Fruit fly (Drosophila melanogaster): ENCODE results near the gene REPTOR.

The REPTOR gene

DNA sequence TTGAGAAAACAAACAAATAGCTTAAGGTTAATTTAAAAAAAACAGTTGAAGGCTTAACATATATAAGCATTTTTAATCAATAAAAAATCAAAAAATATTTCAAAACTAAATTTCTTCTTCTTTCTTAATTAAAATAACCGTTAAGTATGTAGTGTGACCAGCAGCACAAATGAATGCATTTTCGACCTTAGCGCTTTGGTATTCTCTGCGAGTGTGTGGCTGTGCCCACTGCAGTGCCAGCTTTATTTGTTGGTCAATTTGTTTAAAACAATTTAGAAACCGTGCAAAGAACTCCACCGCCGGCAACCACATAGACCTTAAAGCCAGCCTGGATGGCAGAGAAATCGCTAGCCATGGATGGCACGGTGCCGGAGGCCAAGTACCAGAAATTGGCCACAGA is 54.8 kb downstream of the REPTOR start, which contains the start of gene CG6607 (continued):
- TF ChIP-seq Ets65A (GFP tag): no peak
- peak; percentile 43; the same call in 1 of the 4 replicates for TF ChIP-seq chinmo (GFP tag; IDR thresholded peaks at IDR 0.05; ENCODE audit: partially characterized antibody)
- peak; percentile 70 for TF ChIP-seq Med (GFP tag)
- peak; percentile 93 for TF ChIP-seq CG17385 (GFP tag; optimal IDR thresholded peaks at IDR 0.05)
- no peak for TF ChIP-seq Fer3 (tag; optimal IDR thresholded peaks at IDR 0.05)
- no peak for TF ChIP-seq h (optimal IDR thresholded peaks at IDR 0.05)
- TF ChIP-seq Side (GFP tag; optimal IDR thresholded peaks at IDR 0.05): no peak
- no peak for TF ChIP-seq CG8478 (optimal IDR thresholded peaks at IDR 0.05)
- TF ChIP-seq shn (GFP tag; optimal IDR thresholded peaks at IDR 0.05): no peak
- TF ChIP-seq vfl (GFP tag; optimal IDR thresholded peaks at IDR 0.05): no peak
- TF ChIP-seq Camta (GFP tag; optimal IDR thresholded peaks at IDR 0.05): no peak
- no peak for TF ChIP-seq MTF-1 (GFP tag; optimal IDR thresholded peaks at IDR 0.05; ENCODE audit: borderline replicate concordance)
- no peak for TF ChIP-seq CG32767 (GFP tag; IDR thresholded peaks at IDR 0.05)
- peak; percentile 41; the same call in 1 of the 2 replicates for TF ChIP-seq hbn (GFP tag; IDR thresholded peaks at IDR 0.05; ENCODE audit: partially characterized antibody)
- TF ChIP-seq CG12155 (GFP tag; optimal IDR thresholded peaks at IDR 0.05): no peak
- TF ChIP-seq CG4617 (GFP tag; optimal IDR thresholded peaks at IDR 0.05; ENCODE audit: borderline replicate concordance): peak; percentile 72
- no peak for TF ChIP-seq CG18619 (GFP tag; optimal IDR thresholded peaks at IDR 0.05)
- TF ChIP-seq cad (GFP tag; optimal IDR thresholded peaks at IDR 0.05): no peak
- TF ChIP-seq ftz-f1 (GFP tag; optimal IDR thresholded peaks at IDR 0.05): peak; percentile 5
- no peak for TF ChIP-seq Hr78 (GFP tag; optimal IDR thresholded peaks at IDR 0.05)
- no peak for TF ChIP-seq CG13296 (GFP tag; optimal IDR thresholded peaks at IDR 0.05)
- TF ChIP-seq CG14710 (tag; optimal IDR thresholded peaks at IDR 0.05): peak; percentile 24
- peak; percentile 62 for TF ChIP-seq E2f2 (GFP tag; IDR thresholded peaks at IDR 0.05)
- TF ChIP-seq CG6791 (GFP tag; IDR thresholded peaks at IDR 0.05; ENCODE audit: partially characterized antibody): 0 out of 3 replicates have a peak, but pooled peaks have one; percentile 40
- TF ChIP-seq CG14667 (GFP tag; IDR thresholded peaks at IDR 0.05): no peak
- TF ChIP-seq nerfin-2 (GFP tag; IDR thresholded peaks at IDR 0.05; ENCODE audit: partially characterized antibody): no peak
- TF ChIP-seq CG8924 (tag; optimal IDR thresholded peaks at IDR 0.05): peak; percentile 66
- TF ChIP-seq row (GFP tag; IDR thresholded peaks at IDR 0.05): no peak; the same call in 2 of the 3 replicates
- TF ChIP-seq Lpt (GFP tag; optimal IDR thresholded peaks at IDR 0.05): no peak
- no peak for TF ChIP-seq lmd (GFP tag; IDR thresholded peaks at IDR 0.05)
- TF ChIP-seq CG11456 (GFP tag; IDR thresholded peaks at IDR 0.05): no peak
- no peak for TF ChIP-seq Dfd (GFP tag; optimal IDR thresholded peaks at IDR 0.05)
- TF ChIP-seq CG7271 (tag; optimal IDR thresholded peaks at IDR 0.05): no peak
- TF ChIP-seq CG13123 (GFP tag; optimal IDR thresholded peaks at IDR 0.05): no peak
- no peak for TF ChIP-seq kni (GFP tag; optimal IDR thresholded peaks at IDR 0.05)
- no peak for TF ChIP-seq CG12071 (GFP tag; optimal IDR thresholded peaks at IDR 0.05)
- TF ChIP-seq hkb (optimal IDR thresholded peaks at IDR 0.05): no peak
- no peak for TF ChIP-seq hkb (GFP tag; IDR thresholded peaks at IDR 0.05)
- no peak for TF ChIP-seq maf-S (GFP tag; optimal IDR thresholded peaks at IDR 0.05)
- peak; percentile 59 for TF ChIP-seq Dp (GFP tag; optimal IDR thresholded peaks at IDR 0.05)
- no peak for TF ChIP-seq CG14050 (GFP tag; IDR thresholded peaks at IDR 0.05)
- no peak for TF ChIP-seq CG10959 (GFP tag; IDR thresholded peaks at IDR 0.05)
- TF ChIP-seq lov (optimal IDR thresholded peaks at IDR 0.05): no peak
- TF ChIP-seq lov (GFP tag; IDR thresholded peaks at IDR 0.05): no peak
- peak; percentile 43; the same call in 1 of the 2 replicates for TF ChIP-seq amos (GFP tag; IDR thresholded peaks at IDR 0.05; ENCODE audit: partially characterized antibody)
- no peak for TF ChIP-seq CG4360 (GFP tag; IDR thresholded peaks at IDR 0.05)
- TF ChIP-seq Dek (tag; optimal IDR thresholded peaks at IDR 0.05): no peak
- no peak for TF ChIP-seq Xbp1 (GFP tag; optimal IDR thresholded peaks at IDR 0.05)
- TF ChIP-seq esg (GFP tag; conservative IDR thresholded peaks at IDR 0.05): no peak
- no peak for TF ChIP-seq Doc3 (GFP tag; IDR thresholded peaks at IDR 0.05; ENCODE audit: partially characterized antibody)
- no peak for TF ChIP-seq CG15269 (tag; optimal IDR thresholded peaks at IDR 0.05)
- TF ChIP-seq unpg (GFP tag; optimal IDR thresholded peaks at IDR 0.05): no peak
